Worm (Caenorhabditis elegans): ENCODE measurements around the gene pfd-2.

Gene pfd-2

DNA sequence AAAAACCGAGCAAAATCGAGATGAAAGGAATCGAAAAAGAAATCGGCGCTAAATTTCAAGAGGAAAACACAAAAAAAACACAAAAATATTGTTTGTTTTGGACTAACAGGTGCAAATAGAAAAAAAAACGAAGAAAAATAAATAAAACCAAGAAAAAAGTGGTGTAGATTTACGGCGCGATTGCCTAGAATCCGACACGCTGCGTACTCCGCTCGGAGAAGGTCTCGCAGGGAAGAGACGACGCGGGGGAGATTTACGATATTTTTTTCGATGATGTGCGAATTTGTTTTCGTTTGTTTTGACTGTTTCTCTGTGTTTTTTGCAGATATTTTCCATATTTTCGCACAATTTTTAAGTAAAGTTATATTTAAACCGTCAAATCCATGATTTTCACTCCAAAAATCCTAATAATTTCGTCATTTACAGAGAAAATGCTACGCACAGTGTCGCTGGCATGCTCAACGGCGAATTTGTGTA lies 27.3 kb upstream of the pfd-2 start, which contains the start of gene sco-1 (continued):
- TF ChIP-seq chd-7 (tag; optimal IDR thresholded peaks at IDR 0.05) (peak; percentile 56), madf-3 (GFP tag; IDR thresholded peaks at IDR 0.05) (peak; percentile 90), madf-8 (GFP tag; conservative IDR thresholded peaks at IDR 0.05) (peak; percentile 81)

DNA sequence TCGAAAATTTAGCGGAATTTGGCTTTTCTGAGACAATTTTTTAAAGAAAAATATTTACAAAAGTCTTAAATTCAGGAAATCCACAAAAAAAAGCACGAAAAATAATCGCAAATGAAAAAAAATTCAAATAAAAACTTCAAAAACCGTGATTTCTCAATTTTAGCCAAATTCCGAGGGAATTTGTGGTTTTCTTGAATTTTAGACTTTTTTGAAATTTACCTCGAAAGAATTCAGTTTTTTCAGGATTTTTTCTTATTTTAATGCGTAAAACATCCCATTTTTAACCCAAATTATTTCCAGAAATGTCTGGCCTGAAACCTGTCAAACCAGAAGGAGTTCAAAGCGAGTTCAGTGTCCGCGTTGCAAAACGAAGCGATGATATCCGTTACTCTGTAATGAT lies 25.2 kb upstream of the pfd-2 start, which contains the start of gene gtf-2F1:
gtf-2F1 (plus strand) TSS at position 301 of the 400 bp plus-strand sequence.
- TF ChIP-seq somi-1 (GFP tag; optimal IDR thresholded peaks at IDR 0.05) (no peak), lin-35 (GFP tag; optimal IDR thresholded peaks at IDR 0.05) (no peak), ztf-3 (GFP tag; optimal IDR thresholded peaks at IDR 0.05) (no peak), nhr-90 (tag; optimal IDR thresholded peaks at IDR 0.05) (no peak), Y53F4B.3 (GFP tag; IDR thresholded peaks at IDR 0.05) (no peak), Y67H2A.10 (GFP tag; conservative IDR thresholded peaks at IDR 0.05) (no peak), unc-130 (GFP tag; optimal IDR thresholded peaks at IDR 0.05) (no peak), mcd-1 (GFP tag; IDR thresholded peaks at IDR 0.05) (no peak), nfyb-1 (GFP tag; IDR thresholded peaks at IDR 0.05) (no peak)

DNA sequence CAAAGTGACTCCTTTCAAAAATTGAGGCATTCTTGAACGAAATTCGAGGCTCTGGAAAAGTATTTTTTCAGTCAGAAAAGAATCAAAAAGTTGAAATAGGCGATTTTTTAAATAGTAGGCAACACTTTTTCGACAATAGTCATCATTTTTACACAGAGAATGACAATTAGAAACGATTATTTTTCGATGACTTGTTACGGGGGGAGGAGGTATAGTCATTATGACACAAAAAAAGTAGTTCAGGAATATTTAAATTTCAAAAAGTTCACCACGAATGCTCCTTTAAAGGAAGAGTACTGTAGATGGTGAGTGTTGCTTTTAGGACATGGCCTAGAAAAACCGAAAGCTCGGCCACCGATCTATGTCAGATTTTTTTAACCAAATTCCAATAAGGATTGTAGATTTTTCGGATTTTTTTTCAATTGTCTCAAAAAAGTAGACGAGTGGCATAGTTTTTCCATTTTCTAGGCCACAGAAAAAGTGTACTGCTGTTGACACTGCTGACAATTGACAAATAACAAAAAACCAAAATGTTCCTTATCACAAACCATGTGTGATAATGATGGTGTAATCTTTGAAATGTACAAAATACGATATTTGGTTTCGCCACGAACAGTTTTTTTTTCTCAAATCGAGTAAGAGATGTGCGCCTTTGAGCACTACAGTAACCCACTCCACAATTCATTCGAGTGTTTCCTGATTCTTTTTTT lies 19.4 kb upstream of the pfd-2 start, which contains the start of gene Y52E8A.3:
Y52E8A.3 (minus strand) TSS at position 51 of the 710 bp plus-strand sequence.
- no peak for TF ChIP-seq egrh-3 (GFP tag; IDR thresholded peaks at IDR 0.05)
- TF ChIP-seq dox-1 (GFP tag; IDR thresholded peaks at IDR 0.05): no peak
- TF ChIP-seq F37B4.10 (GFP tag; IDR thresholded peaks at IDR 0.05): no peak
- no peak for TF ChIP-seq ztf-26 (tag; optimal IDR thresholded peaks at IDR 0.05)
- TF ChIP-seq athp-1 (tag; optimal IDR thresholded peaks at IDR 0.05): no peak
- no peak for TF ChIP-seq hlh-12 (tag; optimal IDR thresholded peaks at IDR 0.05)
- TF ChIP-seq xnd-1 (tag; optimal IDR thresholded peaks at IDR 0.05): no peak
- TF ChIP-seq bed-1 (GFP tag; IDR thresholded peaks at IDR 0.05): no peak
- no peak for TF ChIP-seq lag-1 (GFP tag; IDR thresholded peaks at IDR 0.05)
- TF ChIP-seq rec-8 (tag; optimal IDR thresholded peaks at IDR 0.05): no peak
- no peak for TF ChIP-seq akir-1 (GFP tag; optimal IDR thresholded peaks at IDR 0.05)

DNA sequence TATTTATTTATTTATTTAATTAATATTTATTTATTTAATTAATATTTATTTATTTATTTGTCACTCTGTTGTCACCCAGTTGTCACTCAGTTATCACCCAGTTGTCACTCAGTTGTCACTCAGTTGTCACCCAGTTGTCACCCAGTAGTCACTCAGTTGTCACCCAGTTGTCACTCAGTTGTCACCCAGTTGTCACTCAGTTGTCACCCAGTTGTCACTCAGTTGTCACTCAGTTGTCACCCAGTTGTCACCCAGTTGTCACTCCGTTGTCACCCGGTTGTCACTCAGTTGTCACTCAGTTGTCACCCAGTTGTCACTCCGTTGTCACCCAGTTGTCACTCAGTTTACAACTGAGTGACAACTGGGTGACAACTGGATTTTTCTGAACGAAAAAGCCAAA lies 17.4 kb upstream of the pfd-2 start:
- TF ChIP-seq unc-62 (GFP tag; optimal IDR thresholded peaks at IDR 0.05) (peak; percentile 89), bed-1 (GFP tag; IDR thresholded peaks at IDR 0.05) (0 out of 2 replicates have a peak, but pooled peaks have one; percentile 63), nhr-120 (GFP tag; IDR thresholded peaks at IDR 0.05) (peak; percentile 73; the same call in 1 of the 2 replicates)

DNA sequence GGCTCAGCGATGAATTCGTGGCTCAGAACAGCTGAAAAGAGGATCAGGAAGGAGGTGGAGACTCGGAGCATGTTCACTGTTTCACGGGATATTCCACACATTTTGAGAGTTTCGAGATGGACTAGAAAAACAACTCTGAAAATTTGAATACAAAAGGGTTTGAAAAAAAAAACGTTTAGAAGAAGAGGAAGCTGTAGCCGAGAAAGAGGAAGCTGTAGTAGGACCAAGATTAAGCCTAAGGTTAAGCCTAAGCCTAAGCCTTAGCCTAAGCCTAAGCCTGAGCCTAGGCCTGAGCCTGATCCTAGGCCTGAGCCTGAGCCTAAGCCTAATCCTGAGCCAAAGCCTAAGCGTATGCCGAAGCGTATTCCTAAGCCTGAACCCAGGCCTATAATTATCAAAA lies 14.4 kb upstream of the pfd-2 start, which contains the start of gene plep-1:
plep-1 (minus strand) TSS at position 101 of the 400 bp plus-strand sequence.
- no peak for TF ChIP-seq nhr-80 (tag; optimal IDR thresholded peaks at IDR 0.05)
- no peak for TF ChIP-seq Y79H2A.3 (GFP tag; conservative IDR thresholded peaks at IDR 0.05)
- no peak for TF ChIP-seq ceh-91 (GFP tag; IDR thresholded peaks at IDR 0.05)
- no peak for TF ChIP-seq ama-1 (optimal IDR thresholded peaks at IDR 0.05)
- no peak for TF ChIP-seq ama-1 (GFP tag; optimal IDR thresholded peaks at IDR 0.05)
- no peak for TF ChIP-seq lir-1 (GFP tag; conservative IDR thresholded peaks at IDR 0.05)
- no peak for TF ChIP-seq snpc-3.4 (tag; optimal IDR thresholded peaks at IDR 0.05)
- no peak for TF ChIP-seq hsf-1 (GFP tag; IDR thresholded peaks at IDR 0.05)
- no peak for TF ChIP-seq madf-8 (GFP tag; conservative IDR thresholded peaks at IDR 0.05)
- TF ChIP-seq F37B4.10 (GFP tag; IDR thresholded peaks at IDR 0.05): no peak
